Fruit fly (Drosophila melanogaster) whole organism, embryonic: ENCODE results near the gene gry.
A peak's percentile ranks its signal among the peaks of the same experiment; 100 is the strongest.

Experiments used
- Asciz ChIP-seq: fragments of 200-800 bp; sonication (Bioruptor generic); optimal IDR thresholded peaks from 2 replicates; lab custom pipeline; 2017; ENCODE audit warnings: missing biosample characterization, mild to moderate bottlenecking, missing genetic modification characterization, missing genetic modification reagents
- Atf6 ChIP-seq: fragments of 200-800 bp; sonication (Bioruptor generic); IDR thresholded peaks from 2 replicates; pipeline ENCODE4 v1.3.6; 2022; ENCODE audit warnings: missing biosample characterization, missing genetic modification characterization
- B-H2 ChIP-seq: fragments of 200-800 bp; sonication (Bioruptor generic); optimal IDR thresholded peaks from 2 replicates; lab custom pipeline; 2018; ENCODE audit warnings: missing biosample characterization, mild to moderate bottlenecking, missing genetic modification characterization
- Blimp-1 ChIP-seq: fragments of 200-800 bp; sonication (Bioruptor generic); optimal IDR thresholded peaks from 3 replicates; lab custom pipeline; 2018; ENCODE audit warnings: missing biosample characterization, missing genetic modification characterization, mild to moderate bottlenecking, moderate library complexity, missing genetic modification reagents
- BtbVII ChIP-seq: fragments of 200-800 bp; sonication (Bioruptor generic); optimal IDR thresholded peaks from 3 replicates; lab custom pipeline; 2017; ENCODE audit warnings: missing biosample characterization, mild to moderate bottlenecking, missing genetic modification characterization
- CG10462 ChIP-seq: fragments of 200-800 bp; sonication (Bioruptor generic); optimal IDR thresholded peaks from 2 replicates; lab custom pipeline; 2016; ENCODE audit warnings: missing biosample characterization, missing genetic modification characterization
- CG12155 ChIP-seq: fragments of 200-800 bp; sonication (Bioruptor generic); optimal IDR thresholded peaks from 3 replicates; lab custom pipeline; 2016; ENCODE audit warnings: missing biosample characterization, missing genetic modification characterization
- CG13123 ChIP-seq: fragments of 200-800 bp; sonication (Bioruptor generic); optimal IDR thresholded peaks from 2 replicates; lab custom pipeline; 2016; ENCODE audit warnings: missing biosample characterization, missing genetic modification characterization
- CG15479 ChIP-seq: fragments of 200-800 bp; sonication (Bioruptor generic); optimal IDR thresholded peaks from 3 replicates; lab custom pipeline; 2019; ENCODE audit warnings: missing biosample characterization, mild to moderate bottlenecking, missing genetic modification characterization, moderate library complexity
- CG17385 ChIP-seq: fragments of 200-800 bp; sonication (Bioruptor generic); optimal IDR thresholded peaks from 3 replicates; lab custom pipeline; 2018; ENCODE audit warnings: missing biosample characterization, mild to moderate bottlenecking, missing genetic modification characterization
- CG3065 ChIP-seq: fragments of 200-800 bp; sonication (Bioruptor generic); optimal IDR thresholded peaks from 2 replicates; lab custom pipeline; 2016; ENCODE audit warnings: missing biosample characterization, missing genetic modification characterization
- CG31224 ChIP-seq: fragments of 200-800 bp; sonication (Bioruptor generic); IDR thresholded peaks from 2 replicates; pipeline ENCODE4 v1.3.6; 2022; ENCODE audit warnings: missing biosample characterization, missing genetic modification characterization
- CG34422 ChIP-seq: fragments of 200-800 bp; sonication (Bioruptor generic); IDR thresholded peaks from 3 replicates; pipeline ENCODE4 v1.3.6; 2022; ENCODE audit warnings: missing biosample characterization, missing genetic modification characterization
- CG6175 ChIP-seq: fragments of 200-800 bp; sonication (Bioruptor generic); IDR thresholded peaks from 3 replicates; pipeline ENCODE4 v1.3.6; 2022; ENCODE audit warnings: missing biosample characterization, missing genetic modification characterization
- CG6254 ChIP-seq: fragments of 200-800 bp; sonication (Bioruptor generic); optimal IDR thresholded peaks from 3 replicates; lab custom pipeline; 2017; ENCODE audit warnings: mild to moderate bottlenecking, missing biosample characterization, missing genetic modification reagents, missing genetic modification characterization
- CG7745 ChIP-seq: fragments of 200-800 bp; sonication (Bioruptor generic); optimal IDR thresholded peaks from 2 replicates; lab custom pipeline; 2018; ENCODE audit warnings: missing biosample characterization, mild to moderate bottlenecking, missing genetic modification characterization, moderate library complexity
- CG7786 ChIP-seq: fragments of 200-800 bp; sonication (Bioruptor generic); optimal IDR thresholded peaks from 2 replicates; lab custom pipeline; 2016; ENCODE audit warnings: missing biosample characterization, missing genetic modification characterization
- CG7963 ChIP-seq: fragments of 200-800 bp; sonication (Bioruptor generic); IDR thresholded peaks from 3 replicates; pipeline ENCODE4 v1.3.6; 2022; ENCODE audit warnings: missing biosample characterization, missing genetic modification characterization; ENCODE audit not compliant: partially characterized antibody
- CG8478 ChIP-seq: fragments of >200 bp; optimal IDR thresholded peaks from 2 replicates; lab custom pipeline; 2018
- Dbx ChIP-seq: fragments of 200-800 bp; sonication (Bioruptor generic); IDR thresholded peaks from 3 replicates; pipeline ENCODE4 v1.3.6; 2022; ENCODE audit warnings: missing biosample characterization, missing genetic modification characterization
- Dip2 ChIP-seq: fragments of 200-800 bp; sonication (Bioruptor generic); IDR thresholded peaks from 2 replicates; pipeline ENCODE4 v1.3.6; 2022; ENCODE audit warnings: missing biosample characterization, missing genetic modification characterization
- Doc3 ChIP-seq: fragments of 200-800 bp; sonication (Bioruptor generic); IDR thresholded peaks from 3 replicates; pipeline ENCODE4 v1.3.6; 2022; ENCODE audit warnings: missing biosample characterization, missing genetic modification characterization; ENCODE audit not compliant: partially characterized antibody
- Fer1 ChIP-seq: fragments of 200-800 bp; sonication (Bioruptor generic); optimal IDR thresholded peaks from 2 replicates; lab custom pipeline; 2017; ENCODE audit warnings: missing biosample characterization, mild to moderate bottlenecking, missing genetic modification characterization
- Hand ChIP-seq: fragments of 200-800 bp; sonication (Bioruptor generic); optimal IDR thresholded peaks from 2 replicates; lab custom pipeline; 2017; ENCODE audit warnings: mild to moderate bottlenecking, missing biosample characterization, missing genetic modification reagents, missing genetic modification characterization
- Med ChIP-seq: fragments of 200-800 bp; sonication (Bioruptor generic); peaks from one replicate; lab custom pipeline; 2016; ENCODE audit warnings: missing biosample characterization, missing genetic modification characterization, mild to moderate bottlenecking, inconsistent platforms, moderate library complexity
- Pdp1 ChIP-seq, 2 experiments: fragments of 200-800 bp; sonication (Bioruptor generic); optimal IDR thresholded peaks; 3 replicates each; lab custom pipeline; 2016; ENCODE audit warnings: missing biosample characterization in 2 of 2, missing genetic modification characterization in 2 of 2, mild to moderate bottlenecking in 1 of 2, moderate library complexity in 1 of 2
- Sox100B ChIP-seq: fragments of 200-800 bp; sonication (Bioruptor generic); optimal IDR thresholded peaks from 3 replicates; lab custom pipeline; 2018; ENCODE audit warnings: missing biosample characterization, mild to moderate bottlenecking, missing genetic modification characterization
- YL-1 ChIP-seq: fragments of 200-800 bp; sonication (Bioruptor generic); optimal IDR thresholded peaks from 3 replicates; lab custom pipeline; 2017; ENCODE audit warnings: missing biosample characterization, mild to moderate bottlenecking, missing genetic modification characterization
- aop ChIP-seq: fragments of 200-800 bp; sonication (Bioruptor generic); IDR thresholded peaks from 2 replicates; pipeline ENCODE4 v1.3.6; 2022; ENCODE audit warnings: missing biosample characterization, missing genetic modification characterization
- ash1 ChIP-seq: fragments of 200-800 bp; sonication (Bioruptor generic); optimal IDR thresholded peaks from 2 replicates; lab custom pipeline; 2018; ENCODE audit warnings: missing biosample characterization, mild to moderate bottlenecking, missing genetic modification characterization
- cg ChIP-seq: fragments of 200-800 bp; sonication (Bioruptor generic); optimal IDR thresholded peaks from 3 replicates; lab custom pipeline; 2019; ENCODE audit warnings: missing biosample characterization, mild to moderate bottlenecking, missing genetic modification characterization, moderate library complexity
- chinmo ChIP-seq: fragments of 200-800 bp; sonication (Bioruptor generic); IDR thresholded peaks from 4 replicates; pipeline ENCODE4 v1.3.6; 2022; ENCODE audit warnings: missing biosample characterization, missing genetic modification characterization; ENCODE audit not compliant: partially characterized antibody
- crol ChIP-seq: fragments of 200-800 bp; sonication (Bioruptor generic); IDR thresholded peaks from 2 replicates; pipeline ENCODE4 v1.3.6; 2022; ENCODE audit warnings: missing biosample characterization, missing genetic modification characterization
- gcm ChIP-seq: fragments of 200-800 bp; sonication (Bioruptor generic); optimal IDR thresholded peaks from 2 replicates; lab custom pipeline; 2019; ENCODE audit warnings: missing biosample characterization, mild to moderate bottlenecking, missing genetic modification characterization, moderate library complexity
- hb ChIP-seq: fragments of 200-800 bp; sonication (Bioruptor generic); IDR thresholded peaks from 3 replicates; pipeline ENCODE4 v1.3.6; 2022; ENCODE audit warnings: missing biosample characterization, missing genetic modification characterization; ENCODE audit not compliant: partially characterized antibody
- psq ChIP-seq: fragments of 200-800 bp; sonication (Bioruptor generic); optimal IDR thresholded peaks from 2 replicates; lab custom pipeline; 2017; ENCODE audit warnings: missing biosample characterization, missing genetic modification characterization
- sug ChIP-seq: fragments of 200-800 bp; optimal IDR thresholded peaks from 2 replicates; lab custom pipeline; 2019; ENCODE audit warnings: missing biosample characterization, mild to moderate bottlenecking, missing genetic modification characterization, moderate library complexity
- twi ChIP-seq: fragments of 200-800 bp; optimal IDR thresholded peaks from 2 replicates; lab custom pipeline; 2019; ENCODE audit warnings: missing biosample characterization, mild to moderate bottlenecking, missing genetic modification characterization, moderate library complexity
- vvl ChIP-seq: fragments of 200-800 bp; sonication (Bioruptor generic); IDR thresholded peaks from 2 replicates; pipeline ENCODE4 v1.3.6; 2022; ENCODE audit warnings: missing biosample characterization, missing genetic modification characterization

gry gene

dm6 chr3L:3225769-3226457, 27.0 kb downstream of the gry start (continued):
- 0 out of 3 replicates have a peak, but pooled peaks have one; percentile 5 for TF ChIP-seq Doc3 (GFP tag; lab: Robert Waterston, UW)
- TF ChIP-seq Fer1 (GFP tag; lab: Kevin White, UChicago): peak; percentile 26
- no peak for TF ChIP-seq ash1
- no peak for TF ChIP-seq Asciz (GFP tag; lab: Kevin White, UChicago)
- TF ChIP-seq aop (GFP tag; lab: Robert Waterston, UW): no peak
- TF ChIP-seq CG8478 (lab: Kevin White, UChicago): peak; percentile 90
- peak; percentile 19 for TF ChIP-seq CG12155
- TF ChIP-seq YL-1: peak; percentile 8
- peak; percentile 50; the same call in 1 of the 2 replicates for TF ChIP-seq Atf6 (GFP tag; lab: Robert Waterston, UW)
- peak; percentile 18 for TF ChIP-seq psq (GFP tag; lab: Kevin White, UChicago)
- no peak for TF ChIP-seq CG13123 (GFP tag; lab: Kevin White, UChicago)
- no peak for TF ChIP-seq CG7745 (tag; lab: Kevin White, UChicago)
- peak; percentile 51 for TF ChIP-seq BtbVII (GFP tag; lab: Kevin White, UChicago)
- 0 out of 3 replicates have a peak, but pooled peaks have one; percentile 13 for TF ChIP-seq Dbx (GFP tag; lab: Robert Waterston, UW)
- TF ChIP-seq hb (GFP tag; lab: Robert Waterston, UW): 0 out of 3 replicates have a peak, but pooled peaks have one; percentile 18
- TF ChIP-seq CG7786 (GFP tag; lab: Kevin White, UChicago): no peak
- TF ChIP-seq CG31224 (GFP tag; lab: Robert Waterston, UW): no peak
- TF ChIP-seq Hand (GFP tag; lab: Kevin White, UChicago): peak; percentile 54
- no peak for TF ChIP-seq vvl (GFP tag; lab: Robert Waterston, UW)
- TF ChIP-seq Med (GFP tag; lab: Kevin White, UChicago): peak; percentile 22
- peak; percentile 20 for TF ChIP-seq CG6254 (GFP tag; lab: Kevin White, UChicago)
- TF ChIP-seq CG10462 (GFP tag; lab: Kevin White, UChicago): no peak
- TF ChIP-seq Sox100B (GFP tag; lab: Kevin White, UChicago): no peak
- peak; percentile 90 for TF ChIP-seq CG17385 (GFP tag; lab: Kevin White, UChicago)
- TF ChIP-seq Blimp-1 (GFP tag; lab: Kevin White, UChicago): no peak
- peak; percentile 14 for TF ChIP-seq B-H2 (GFP tag; lab: Kevin White, UChicago)
- TF ChIP-seq CG15479 (GFP tag; lab: Kevin White, UChicago): peak; percentile 58

DNA sequence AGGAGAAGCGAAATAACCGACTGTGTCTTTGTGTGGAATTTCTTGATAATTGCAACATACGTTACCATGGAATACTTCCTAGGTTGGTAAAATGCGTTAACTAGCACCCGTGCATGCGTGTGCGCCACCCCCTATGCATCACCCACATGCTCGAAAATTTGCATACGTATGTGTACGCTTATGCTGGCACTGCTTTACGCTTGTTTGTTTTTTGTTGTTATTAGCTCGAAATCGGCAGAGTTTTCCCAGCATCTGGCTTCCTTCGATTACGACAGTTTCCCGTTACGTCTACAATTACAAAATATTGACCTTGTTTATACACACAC, 27.5 kb downstream of the gry start:
- peak; percentile 4; the same call in 1 of the 3 replicates for TF ChIP-seq CG34422
- TF ChIP-seq twi (tag; lab: Kevin White, UChicago): peak; percentile 46
- peak; percentile 92 for TF ChIP-seq cg (GFP tag; lab: Kevin White, UChicago)
- TF ChIP-seq CG7963 (GFP tag; lab: Robert Waterston, UW): no peak
- no peak for TF ChIP-seq CG3065 (GFP tag; lab: Kevin White, UChicago)
- 0 out of 4 replicates have a peak, but pooled peaks have one; percentile 84 for TF ChIP-seq chinmo (GFP tag; lab: Robert Waterston, UW)
- TF ChIP-seq gcm (GFP tag; lab: Kevin White, UChicago): peak; percentile 74
- no peak for TF ChIP-seq Dip2 (GFP tag; lab: Robert Waterston, UW)
- TF ChIP-seq sug (tag; lab: Kevin White, UChicago): peak; percentile 48
- TF ChIP-seq CG15479 (GFP tag; lab: Kevin White, UChicago): peak; percentile 22
- TF ChIP-seq crol: peak; percentile 82
- peak in 1 of 2 experiments; percentile 41 for TF ChIP-seq Pdp1 (GFP tag; optimal IDR thresholded peaks at IDR 0.05; lab: Kevin White, UChicago)
- TF ChIP-seq CG8478 (lab: Kevin White, UChicago): peak; percentile 52
- no peak for TF ChIP-seq CG6175 (GFP tag; lab: Robert Waterston, UW)
